Fruit fly (Drosophila melanogaster): Measurements from ENCODE around the gene bchs.

DNA sequence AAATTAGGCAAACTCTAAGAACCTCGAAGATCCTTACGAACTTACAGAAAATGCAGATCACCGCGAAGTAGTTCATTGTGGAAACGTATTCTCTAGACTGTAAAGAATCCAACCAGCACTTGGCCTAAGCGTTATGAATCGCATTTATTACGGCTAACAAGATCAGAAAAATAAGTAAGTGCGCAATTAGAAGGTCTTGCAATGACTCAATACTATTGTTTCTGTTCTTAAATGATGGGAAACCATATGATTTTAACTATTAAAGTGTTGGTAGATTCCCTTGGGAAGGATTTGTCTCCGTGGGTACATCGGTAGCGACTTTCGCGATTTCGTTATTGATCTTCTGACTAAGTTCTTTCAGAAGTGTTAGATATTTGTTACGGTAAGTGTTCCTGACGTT is 14.2 kb upstream of the bchs start, which contains the start of gene Acp26Ab:
- no peak for TF ChIP-seq CTCF (optimal IDR thresholded peaks at IDR 0.05)
- TF ChIP-seq CG8478 (optimal IDR thresholded peaks at IDR 0.05), result no peak
